Worm (Caenorhabditis elegans): Measurements from ENCODE around the gene nas-17.

ce11 chrV:11352893-11353292 lies 45.8 kb upstream of the nas-17 start, which contains the start of gene npr-25:
- no peak for TF ChIP-seq ama-1 (optimal IDR thresholded peaks at IDR 0.05)
- no peak for TF ChIP-seq nhr-11 (tag; optimal IDR thresholded peaks at IDR 0.05)

All from whole organism, late embryonic.